Fruit fly (Drosophila melanogaster) whole organism, pupa: Measurements from ENCODE around the gene CG9525.

Experiments
- CG13204 ChIP-seq: fragments of 200-800 bp; sonication (Bioruptor generic); optimal IDR thresholded peaks from 2 replicates; lab custom pipeline; 2018; ENCODE audit warnings: missing biosample characterization, mild to moderate bottlenecking, missing genetic modification characterization, moderate library complexity
- CG15710 ChIP-seq: fragments of 200-800 bp; sonication (Bioruptor generic); optimal IDR thresholded peaks from 2 replicates; lab custom pipeline; 2018; ENCODE audit warnings: missing biosample characterization, mild to moderate bottlenecking, missing genetic modification characterization, moderate library complexity
- CG32121 ChIP-seq: fragments of 200-800 bp; sonication (Bioruptor generic); IDR thresholded peaks from 2 replicates; pipeline ENCODE4 v1.3.6; 2022; ENCODE audit warnings: missing biosample characterization, missing genetic modification characterization
- CG8159 ChIP-seq: fragments of 200-800 bp; sonication (Bioruptor generic); optimal IDR thresholded peaks from 3 replicates; lab custom pipeline; 2018; ENCODE audit warnings: missing biosample characterization, mild to moderate bottlenecking, missing genetic modification characterization, moderate library complexity
- CG9948 ChIP-seq: fragments of 200-800 bp; sonication (Bioruptor generic); optimal IDR thresholded peaks from 2 replicates; lab custom pipeline; 2018; ENCODE audit warnings: missing biosample characterization, mild to moderate bottlenecking, missing genetic modification characterization, moderate library complexity
- EcR ChIP-seq: fragments of 200-800 bp; sonication (Bioruptor generic); optimal IDR thresholded peaks from 3 replicates; lab custom pipeline; 2019; ENCODE audit warnings: missing biosample characterization, missing genetic modification characterization, mild to moderate bottlenecking, moderate library complexity, missing genetic modification reagents
- Ets98B ChIP-seq: fragments of 200-800 bp; sonication (Bioruptor generic); IDR thresholded peaks from 2 replicates; pipeline ENCODE4 v1.3.6; 2022; ENCODE audit warnings: missing biosample characterization, missing genetic modification characterization
- Pif1A ChIP-seq: fragments of 200-800 bp; sonication (Bioruptor generic); optimal IDR thresholded peaks from 3 replicates; lab custom pipeline; 2016; ENCODE audit warnings: missing biosample characterization, missing genetic modification characterization
- Pif1B ChIP-seq: fragments of 200-800 bp; sonication (Bioruptor generic); optimal IDR thresholded peaks from 3 replicates; lab custom pipeline; 2016; ENCODE audit warnings: missing biosample characterization, missing genetic modification characterization
- gl ChIP-seq: fragments of 200-800 bp; sonication (Bioruptor generic); optimal IDR thresholded peaks from 2 replicates; lab custom pipeline; 2018; ENCODE audit warnings: missing biosample characterization, mild to moderate bottlenecking, missing genetic modification characterization
- rn ChIP-seq: fragments of 200-800 bp; sonication (Bioruptor generic); IDR thresholded peaks from 2 replicates; pipeline ENCODE4 v1.3.6; 2022; ENCODE audit warnings: missing biosample characterization, missing genetic modification characterization

- TF ChIP-seq EcR (GFP tag; lab: Kevin White, UChicago) (no peak), gl (no peak), CG8159 (tag; lab: Kevin White, UChicago) (no peak), Pif1B (GFP tag; lab: Kevin White, UChicago) (no peak), Ets98B (GFP tag; lab: Robert Waterston, UW) (no peak), CG13204 (no peak), rn (GFP tag; lab: Robert Waterston, UW) (no peak), CG9948 (tag; lab: Kevin White, UChicago) (no peak), CG15710 (tag; lab: Kevin White, UChicago) (no peak), CG32121 (GFP tag; lab: Robert Waterston, UW) (no peak), Pif1A (GFP tag; lab: Kevin White, UChicago) (no peak)
These were observed 48.1 kb upstream of the CG9525 start, which contains the start of gene CG9568 for dm6 chr2L:9010267-9010666.
